Fruit fly (Drosophila melanogaster) whole organism, wandering third instar larva: ENCODE results near the gene brat.

Source experiments
- Abd-B ChIP-seq: fragments of >200 bp; optimal IDR thresholded peaks from 2 replicates; lab custom pipeline; 2017; ENCODE audit warnings: missing biosample characterization, missing genetic modification characterization
- CG32264 ChIP-seq: fragments of 200-800 bp; sonication (Bioruptor generic); optimal IDR thresholded peaks from 2 replicates; lab custom pipeline; 2016; ENCODE audit warnings: missing biosample characterization, missing genetic modification characterization
- CG9705 ChIP-seq: fragments of 200-800 bp; sonication (Bioruptor generic); optimal IDR thresholded peaks from 2 replicates; lab custom pipeline; 2018; ENCODE audit warnings: missing biosample characterization, mild to moderate bottlenecking, missing genetic modification characterization
- CrebA ChIP-seq: fragments of 200-800 bp; sonication (Bioruptor generic); optimal IDR thresholded peaks from 2 replicates; lab custom pipeline; 2016; ENCODE audit warnings: missing biosample characterization, mild to moderate bottlenecking, missing genetic modification characterization, borderline replicate concordance
- Dfd ChIP-seq: fragments of >200 bp; optimal IDR thresholded peaks from 2 replicates; lab custom pipeline; 2017; ENCODE audit warnings: missing biosample characterization, missing genetic modification characterization
- Dif ChIP-seq: fragments of 200-275, 200-300 bp; sonication (Bioruptor generic); optimal IDR thresholded peaks from 2 replicates; lab custom pipeline; 2018; ENCODE audit warnings: missing biosample characterization, missing genetic modification characterization; ENCODE audit not compliant: partially characterized antibody
- GATAd ChIP-seq: sonication (Bioruptor generic); optimal IDR thresholded peaks from 2 replicates; lab custom pipeline; 2016; ENCODE audit warnings: missing biosample characterization, missing genetic modification characterization
- HLH106 ChIP-seq: fragments of 200-800 bp; optimal IDR thresholded peaks from 3 replicates; lab custom pipeline; 2019; ENCODE audit warnings: missing biosample characterization, mild to moderate bottlenecking, missing genetic modification characterization, moderate library complexity
- Hnf4 ChIP-seq: fragments of 200-800 bp; sonication (Bioruptor generic); optimal IDR thresholded peaks from 2 replicates; lab custom pipeline; 2016; ENCODE audit warnings: missing biosample characterization, mild to moderate bottlenecking, missing genetic modification characterization
- Hr78 ChIP-seq: fragments of >200 bp; optimal IDR thresholded peaks from 2 replicates; lab custom pipeline; 2017; ENCODE audit warnings: missing biosample characterization, missing genetic modification characterization
- Hr83 ChIP-seq: fragments of 200-300 bp; sonication (Bioruptor generic); optimal IDR thresholded peaks from 2 replicates; lab custom pipeline; 2016; ENCODE audit warnings: missing biosample characterization, mild to moderate bottlenecking, missing genetic modification characterization, moderate library complexity; ENCODE audit not compliant: poor library complexity, severe bottlenecking
- Jra ChIP-seq: sonication (Bioruptor generic); optimal IDR thresholded peaks from 2 replicates; lab custom pipeline; 2016; ENCODE audit warnings: missing biosample characterization, missing genetic modification characterization
- Mio ChIP-seq: sonication (Bioruptor generic); optimal IDR thresholded peaks from 2 replicates; lab custom pipeline; 2016; ENCODE audit warnings: missing biosample characterization, missing genetic modification characterization
- Myc ChIP-seq: fragments of >200 bp; optimal IDR thresholded peaks from 2 replicates; lab custom pipeline; 2017
- N ChIP-seq: fragments of >200 bp; optimal IDR thresholded peaks from 2 replicates; lab custom pipeline; 2018; ENCODE audit warnings: missing biosample characterization, missing external identifiers, missing genetic modification characterization
- OdsH ChIP-seq: fragments of 200-800 bp; sonication (Bioruptor generic); optimal IDR thresholded peaks from 2 replicates; lab custom pipeline; 2016; ENCODE audit warnings: missing biosample characterization, mild to moderate bottlenecking, missing genetic modification characterization
- Rel ChIP-seq, 2 experiments: fragments of 200-800 bp; sonication (Bioruptor generic) in 1 of 2; optimal IDR thresholded peaks; 2 replicates in 1 of 2; 3 replicates in 1 of 2; lab custom pipeline; 2016 to 2019; ENCODE audit warnings: mild to moderate bottlenecking in 2 of 2, missing biosample characterization in 2 of 2, missing genetic modification characterization in 2 of 2, moderate library complexity in 1 of 2
- Sp1 ChIP-seq: fragments of 200-800 bp; sonication (Bioruptor generic); optimal IDR thresholded peaks from 3 replicates; lab custom pipeline; 2019; ENCODE audit warnings: missing biosample characterization, mild to moderate bottlenecking, missing genetic modification characterization, moderate library complexity
- Vsx2 ChIP-seq: fragments of 200-300, 225-300 bp; sonication (Bioruptor generic); optimal IDR thresholded peaks from 2 replicates; lab custom pipeline; 2018; ENCODE audit warnings: missing biosample characterization, missing genetic modification characterization; ENCODE audit not compliant: partially characterized antibody
- br ChIP-seq: fragments of 200-800 bp; sonication (Bioruptor generic); optimal IDR thresholded peaks from 2 replicates; lab custom pipeline; 2016; ENCODE audit warnings: missing biosample characterization, missing genetic modification characterization
- brk ChIP-seq: fragments of 200-800 bp; sonication (Bioruptor generic); optimal IDR thresholded peaks from 2 replicates; lab custom pipeline; 2016; ENCODE audit warnings: missing biosample characterization, mild to moderate bottlenecking, missing genetic modification characterization
- dl ChIP-seq, 2 experiments: fragments of 175-275, 200-275 bp in 1 of 2; fragments of 200-275 bp in 1 of 2; sonication (Bioruptor generic); optimal IDR thresholded peaks; lab custom pipeline; 2018; ENCODE audit warnings: mild to moderate bottlenecking in 2 of 2, missing biosample characterization in 2 of 2, missing genetic modification characterization in 2 of 2, moderate library complexity in 2 of 2; ENCODE audit not compliant: partially characterized antibody in 2 of 2, insufficient read depth in 1 of 2
- dmrt93B ChIP-seq: fragments of 200-800 bp; sonication (Bioruptor generic); optimal IDR thresholded peaks from 2 replicates; lab custom pipeline; 2018; ENCODE audit warnings: missing biosample characterization, mild to moderate bottlenecking, missing genetic modification characterization
- dsf ChIP-seq: sonication (Bioruptor generic); optimal IDR thresholded peaks from 2 replicates; lab custom pipeline; 2016; ENCODE audit warnings: missing biosample characterization, missing genetic modification characterization, borderline replicate concordance
- ey ChIP-seq: fragments of 200-800 bp; sonication (Bioruptor generic); optimal IDR thresholded peaks from 2 replicates; lab custom pipeline; 2016; ENCODE audit warnings: missing biosample characterization, missing genetic modification characterization
- foxo ChIP-seq, 2 experiments: fragments of 200-800 bp; sonication (Bioruptor generic); optimal IDR thresholded peaks; 2 replicates in 1 of 2; 3 replicates in 1 of 2; lab custom pipeline; 2016 to 2017; ENCODE audit warnings: missing biosample characterization in 2 of 2, missing genetic modification characterization in 2 of 2
- fru ChIP-seq: fragments of 200-800 bp; sonication (Bioruptor generic); optimal IDR thresholded peaks from 3 replicates; lab custom pipeline; 2016; ENCODE audit warnings: missing biosample characterization, mild to moderate bottlenecking, missing genetic modification characterization
- h ChIP-seq: fragments of 200-800 bp; sonication (Bioruptor generic); optimal IDR thresholded peaks from 3 replicates; lab custom pipeline; 2016; ENCODE audit warnings: missing biosample characterization, mild to moderate bottlenecking, missing genetic modification characterization
- jim ChIP-seq: fragments of 175-275, 200-325 bp; sonication (Bioruptor generic); optimal IDR thresholded peaks from 2 replicates; lab custom pipeline; 2016; ENCODE audit warnings: missing biosample characterization, mild to moderate bottlenecking, missing genetic modification characterization
- lola ChIP-seq: fragments of >200 bp; optimal IDR thresholded peaks from 2 replicates; lab custom pipeline; 2017; ENCODE audit warnings: missing biosample characterization, missing genetic modification characterization
- pan ChIP-seq: fragments of >200 bp; optimal IDR thresholded peaks from 2 replicates; lab custom pipeline; 2017
- psq ChIP-seq: fragments of 200-800 bp; sonication (Bioruptor generic); optimal IDR thresholded peaks from 3 replicates; lab custom pipeline; 2017; ENCODE audit warnings: missing biosample characterization, mild to moderate bottlenecking, missing genetic modification characterization, moderate library complexity
- rgr ChIP-seq: fragments of 200-800 bp; sonication (Bioruptor generic); optimal IDR thresholded peaks from 3 replicates; lab custom pipeline; 2016; ENCODE audit warnings: missing biosample characterization, mild to moderate bottlenecking, missing genetic modification characterization
- sage ChIP-seq: fragments of 200-800 bp; sonication (Bioruptor generic); optimal IDR thresholded peaks from 2 replicates; lab custom pipeline; 2016; ENCODE audit warnings: missing biosample characterization, mild to moderate bottlenecking, missing genetic modification characterization
- sv ChIP-seq: fragments of 200-800 bp; sonication (Bioruptor generic); optimal IDR thresholded peaks from 3 replicates; lab custom pipeline; 2016; ENCODE audit warnings: missing biosample characterization, missing genetic modification characterization
- tai ChIP-seq: sonication (Bioruptor generic); optimal IDR thresholded peaks from 2 replicates; lab custom pipeline; 2016; ENCODE audit warnings: missing biosample characterization, missing genetic modification characterization
- usp ChIP-seq: fragments of >200 bp; optimal IDR thresholded peaks from 2 replicates; lab custom pipeline; 2017; ENCODE audit warnings: missing biosample characterization, missing genetic modification characterization
- woc ChIP-seq: sonication (Bioruptor generic); optimal IDR thresholded peaks from 2 replicates; lab custom pipeline; 2016; ENCODE audit warnings: missing biosample characterization, mild to moderate bottlenecking, missing genetic modification characterization

The brat gene

DNA sequence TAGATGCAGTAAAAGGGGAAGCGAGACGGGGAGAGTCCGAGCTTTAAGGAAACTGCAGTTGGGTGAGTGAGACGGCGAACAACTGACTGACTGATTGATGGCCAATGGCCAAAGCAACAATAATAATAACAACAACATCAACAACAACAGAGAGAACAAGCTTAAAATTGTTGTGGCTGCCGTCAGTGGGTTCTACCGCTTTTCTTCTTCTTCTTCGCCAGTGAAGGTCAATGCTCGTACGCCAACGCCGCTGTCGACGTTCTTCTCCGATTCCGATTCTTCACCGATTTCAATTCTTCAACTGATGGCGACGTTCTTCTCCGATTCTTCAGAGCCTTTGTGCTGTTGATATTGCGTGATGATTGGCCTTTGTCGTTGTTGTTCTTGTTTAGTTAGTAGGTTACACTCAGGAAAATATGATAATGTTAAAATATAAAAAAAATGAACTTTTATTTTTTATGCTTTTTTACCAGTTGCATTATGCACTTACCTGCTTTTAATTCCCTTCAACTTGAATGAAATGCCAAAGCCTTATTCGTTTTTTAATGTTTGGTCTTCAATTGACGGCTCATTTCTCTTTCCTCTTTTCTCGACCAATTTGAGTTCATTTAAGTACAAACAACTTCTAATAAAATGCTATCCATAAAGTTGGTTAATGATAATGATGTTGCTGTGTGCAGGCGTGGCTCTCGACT lies 8.7 kb downstream of the brat start:
- peak; percentile 61 for TF ChIP-seq fru (GFP tag; lab: Kevin White, UChicago)
- no peak for TF ChIP-seq tai (GFP tag; lab: Kevin White, UChicago)
- no peak for TF ChIP-seq dmrt93B (GFP tag; lab: Kevin White, UChicago)
- no peak for TF ChIP-seq dsf (GFP tag; lab: Kevin White, UChicago)
- no peak for TF ChIP-seq sv (GFP tag; lab: Kevin White, UChicago)
- no peak for TF ChIP-seq jim (GFP tag; lab: Kevin White, UChicago)
- TF ChIP-seq Dif (GFP tag; lab: Kevin White, UChicago) = no peak
- TF ChIP-seq Myc (lab: Kevin White, UChicago) = no peak
- TF ChIP-seq foxo (GFP tag; optimal IDR thresholded peaks at IDR 0.05; lab: Kevin White, UChicago) = peak in 1 of 2 experiments; percentile 48
- no peak for TF ChIP-seq CG32264
- no peak for TF ChIP-seq Abd-B (GFP tag; lab: Kevin White, UChicago)
- peak; percentile 38 for TF ChIP-seq Hnf4 (GFP tag; lab: Kevin White, UChicago)
- TF ChIP-seq Vsx2 (GFP tag; lab: Kevin White, UChicago) = no peak
- no peak for TF ChIP-seq dl (GFP tag; optimal IDR thresholded peaks at IDR 0.05; lab: Kevin White, UChicago; ENCODE audit: insufficient read depth in 1 of 2, partially characterized antibody in 2 of 2)
- no peak for TF ChIP-seq CrebA (GFP tag; lab: Kevin White, UChicago)
- peak; percentile 47 for TF ChIP-seq h (GFP tag; lab: Kevin White, UChicago)
- TF ChIP-seq sage (GFP tag; lab: Kevin White, UChicago) = peak; percentile 46
- no peak for TF ChIP-seq Jra (GFP tag; lab: Kevin White, UChicago)
- peak; percentile 32 for TF ChIP-seq HLH106
- no peak for TF ChIP-seq woc
- TF ChIP-seq Rel (GFP tag; optimal IDR thresholded peaks at IDR 0.05; lab: Kevin White, UChicago) = no peak
- TF ChIP-seq Rel (tag; optimal IDR thresholded peaks at IDR 0.05; lab: Kevin White, UChicago) = peak; percentile 37
- TF ChIP-seq br (GFP tag; lab: Kevin White, UChicago) = peak; percentile 34
- TF ChIP-seq Mio (GFP tag; lab: Kevin White, UChicago) = no peak
- no peak for TF ChIP-seq Dfd (GFP tag; lab: Kevin White, UChicago)
- TF ChIP-seq OdsH (GFP tag; lab: Kevin White, UChicago) = peak; percentile 62
- TF ChIP-seq psq (GFP tag; lab: Kevin White, UChicago) = peak; percentile 44
- TF ChIP-seq CG9705 = no peak
- TF ChIP-seq Hr83 (GFP tag; lab: Kevin White, UChicago) = no peak
- no peak for TF ChIP-seq Hr78 (GFP tag; lab: Kevin White, UChicago)
- peak; percentile 56 for TF ChIP-seq ey (GFP tag; lab: Kevin White, UChicago)
- peak; percentile 45 for TF ChIP-seq Sp1 (GFP tag; lab: Kevin White, UChicago)
- no peak for TF ChIP-seq N (GFP tag; lab: Kevin White, UChicago)
- TF ChIP-seq brk = no peak
- TF ChIP-seq GATAd (GFP tag; lab: Kevin White, UChicago) = no peak
- peak; percentile 58 for TF ChIP-seq rgr (GFP tag; lab: Kevin White, UChicago)
- no peak for TF ChIP-seq pan (lab: Kevin White, UChicago)
- TF ChIP-seq usp (GFP tag; lab: Kevin White, UChicago) = no peak
- TF ChIP-seq lola (GFP tag; lab: Kevin White, UChicago) = no peak

DNA sequence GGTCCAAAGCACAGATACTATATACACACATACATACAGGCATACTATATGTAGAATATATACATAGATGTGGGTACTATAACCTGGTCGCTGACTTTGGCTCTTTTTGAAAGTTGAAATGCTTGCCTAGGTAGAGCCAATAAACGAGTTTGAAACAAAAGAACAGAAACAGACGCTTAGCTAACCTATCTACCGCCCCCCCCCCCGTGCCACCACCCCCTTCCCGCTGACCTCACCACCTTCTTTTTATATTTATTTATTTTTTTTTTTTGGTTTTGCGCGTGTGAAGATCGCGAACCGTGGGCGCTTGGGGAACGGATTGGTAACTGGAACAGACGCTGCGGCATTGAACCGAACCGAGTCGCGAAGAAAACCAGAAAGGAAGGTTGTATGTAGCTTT lies 10.5 kb downstream of the brat start:
- TF ChIP-seq usp (GFP tag; lab: Kevin White, UChicago) (no peak), psq (GFP tag; lab: Kevin White, UChicago) (peak; percentile 64), pan (lab: Kevin White, UChicago) (peak; percentile 6), N (GFP tag; lab: Kevin White, UChicago) (no peak)
